Worm (Caenorhabditis elegans) whole organism, midembryonic: Measurements from ENCODE around the gene F19F10.14.

ENCODE experiments used
- T22C8.4 ChIP-seq: fragments of 200-800 bp; sonication (Bioruptor generic); IDR thresholded peaks from 2 replicates; pipeline ENCODE4 v1.3.6; 2022; ENCODE audit warnings: missing genetic modification characterization, missing compliant biosample characterization
- cog-1 ChIP-seq: sonication (generic microtip); optimal IDR thresholded peaks from 2 replicates; lab custom pipeline; 2016; ENCODE audit warnings: missing genetic modification characterization, missing compliant biosample characterization
- flt-1 ChIP-seq: fragments of 200-800 bp; sonication (Bioruptor generic); IDR thresholded peaks from 2 replicates; pipeline ENCODE4 v1.3.6; 2022; ENCODE audit warnings: missing genetic modification characterization, missing compliant biosample characterization
- klf-2 ChIP-seq: fragments of 200-800 bp; sonication (Bioruptor generic); conservative IDR thresholded peaks from 2 replicates; pipeline ENCODE4 v1.3.6; 2022; ENCODE audit warnings: missing genetic modification reagents, missing genetic modification characterization, missing compliant biosample characterization
- med-1 ChIP-seq: sonication (generic microtip); optimal IDR thresholded peaks from 2 replicates; lab custom pipeline; 2017; ENCODE audit warnings: missing genetic modification characterization, mild to moderate bottlenecking, missing compliant biosample characterization, antibody characterized with exemption, missing genetic modification reagents; ENCODE audit not compliant: insufficient read depth
- ref-1 ChIP-seq: fragments of 200-800 bp; sonication (Bioruptor generic); conservative IDR thresholded peaks from 2 replicates; pipeline ENCODE4 v1.3.6; 2022; ENCODE audit warnings: missing genetic modification reagents, missing genetic modification characterization, missing compliant biosample characterization
- tab-1 ChIP-seq: fragments of 200-800 bp; sonication (Bioruptor generic); IDR thresholded peaks from 2 replicates; pipeline ENCODE4 v1.3.6; 2022; ENCODE audit warnings: missing genetic modification characterization, missing compliant biosample characterization
- ztf-23 ChIP-seq: fragments of 200-800 bp; sonication (Bioruptor generic); IDR thresholded peaks from 2 replicates; pipeline ENCODE4 v1.3.6; 2022; ENCODE audit warnings: missing genetic modification reagents, missing genetic modification characterization, missing compliant biosample characterization
- ztf-29 ChIP-seq: fragments of 200-800 bp; sonication (Bioruptor generic); IDR thresholded peaks from 2 replicates; pipeline ENCODE4 v1.3.6; 2022; ENCODE audit warnings: missing genetic modification reagents, missing genetic modification characterization, missing compliant biosample characterization

F19F10.14 gene

DNA sequence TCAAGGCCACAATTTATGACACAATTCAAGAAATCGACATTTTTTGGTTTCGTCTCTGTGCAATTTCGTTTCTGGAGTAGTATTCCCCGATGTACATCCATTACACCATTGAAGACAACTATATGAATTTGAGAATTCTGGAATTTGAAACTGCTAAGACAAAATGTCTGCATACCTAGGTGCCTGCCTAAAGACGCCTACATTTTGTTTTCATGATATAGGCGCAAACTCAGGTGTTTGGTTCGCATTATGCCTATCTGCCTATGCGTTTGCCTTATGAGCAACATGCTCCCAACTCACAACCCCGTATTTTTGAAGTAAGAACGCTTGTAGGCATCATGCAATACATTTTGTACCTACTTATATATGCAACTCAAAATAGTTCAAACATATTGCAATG is at the start of gene F19F10.14:
F19F10.14 (minus strand) TSS at position 101 of the 400 bp plus-strand sequence.
- TF ChIP-seq med-1 (no peak), ref-1 (GFP tag; lab: Robert Waterston, UW) (no peak), flt-1 (GFP tag; lab: Robert Waterston, UW) (no peak), ztf-29 (GFP tag; lab: Robert Waterston, UW) (no peak), klf-2 (GFP tag; lab: Robert Waterston, UW) (no peak), cog-1 (tag; lab: Kevin White, UChicago) (no peak), ztf-23 (no peak), T22C8.4 (no peak), tab-1 (no peak)

DNA sequence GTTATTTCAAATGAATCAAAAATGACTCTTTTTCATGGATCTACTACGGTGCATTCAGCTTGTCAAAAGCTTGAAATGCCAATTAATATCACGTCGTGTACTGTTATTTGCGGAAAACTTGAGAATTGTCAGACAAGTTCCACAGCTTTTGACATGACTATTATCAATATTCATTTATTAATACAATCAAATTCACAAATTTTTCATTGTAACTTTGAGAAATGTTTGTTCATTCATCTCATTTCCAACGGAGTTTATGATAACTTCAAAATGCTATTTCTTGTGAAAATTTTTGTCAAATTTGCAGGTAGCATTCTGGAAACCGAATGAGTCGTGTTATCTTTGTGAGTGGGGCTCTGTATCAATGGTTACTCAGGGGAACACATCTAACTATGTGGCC is 47.3 kb upstream of the F19F10.14 start, which contains the start of gene C50E3.15:
C50E3.15 (plus strand) TSS at position 301 of the 400 bp plus-strand sequence.
- no peak for TF ChIP-seq tab-1
- no peak for TF ChIP-seq flt-1 (GFP tag; lab: Robert Waterston, UW)
- no peak for TF ChIP-seq klf-2 (GFP tag; lab: Robert Waterston, UW)
- TF ChIP-seq cog-1 (tag; lab: Kevin White, UChicago), result no peak
- TF ChIP-seq ref-1 (GFP tag; lab: Robert Waterston, UW), result no peak
- no peak for TF ChIP-seq ztf-23
- no peak for TF ChIP-seq ztf-29 (GFP tag; lab: Robert Waterston, UW)
- TF ChIP-seq T22C8.4, result no peak
- TF ChIP-seq med-1, result no peak

DNA sequence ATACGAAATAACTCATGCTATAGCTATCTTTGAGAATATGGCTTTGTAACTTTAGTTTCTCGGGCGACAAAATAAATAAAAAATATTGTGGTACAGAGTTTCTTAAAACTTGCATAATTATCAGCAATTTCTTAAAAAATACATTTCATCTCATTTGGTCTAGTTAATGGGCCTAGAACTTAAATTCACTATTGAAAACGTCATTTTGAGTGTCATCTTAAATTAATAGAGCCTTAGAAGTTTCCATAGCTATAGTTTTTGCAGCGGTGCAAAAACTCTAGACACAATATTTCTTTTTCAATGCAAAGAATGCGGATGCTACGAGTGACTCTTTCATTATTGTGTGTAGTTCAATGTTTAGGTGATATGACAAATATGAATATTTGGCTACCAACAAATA is 41.2 kb upstream of the F19F10.14 start, which contains the start of gene clec-215:
clec-215 (plus strand) TSS at position 301 of the 400 bp plus-strand sequence.
- TF ChIP-seq klf-2 (GFP tag; lab: Robert Waterston, UW) (no peak), tab-1 (no peak), ref-1 (GFP tag; lab: Robert Waterston, UW) (no peak), ztf-29 (GFP tag; lab: Robert Waterston, UW) (no peak), flt-1 (GFP tag; lab: Robert Waterston, UW) (no peak), T22C8.4 (no peak), med-1 (no peak)

DNA sequence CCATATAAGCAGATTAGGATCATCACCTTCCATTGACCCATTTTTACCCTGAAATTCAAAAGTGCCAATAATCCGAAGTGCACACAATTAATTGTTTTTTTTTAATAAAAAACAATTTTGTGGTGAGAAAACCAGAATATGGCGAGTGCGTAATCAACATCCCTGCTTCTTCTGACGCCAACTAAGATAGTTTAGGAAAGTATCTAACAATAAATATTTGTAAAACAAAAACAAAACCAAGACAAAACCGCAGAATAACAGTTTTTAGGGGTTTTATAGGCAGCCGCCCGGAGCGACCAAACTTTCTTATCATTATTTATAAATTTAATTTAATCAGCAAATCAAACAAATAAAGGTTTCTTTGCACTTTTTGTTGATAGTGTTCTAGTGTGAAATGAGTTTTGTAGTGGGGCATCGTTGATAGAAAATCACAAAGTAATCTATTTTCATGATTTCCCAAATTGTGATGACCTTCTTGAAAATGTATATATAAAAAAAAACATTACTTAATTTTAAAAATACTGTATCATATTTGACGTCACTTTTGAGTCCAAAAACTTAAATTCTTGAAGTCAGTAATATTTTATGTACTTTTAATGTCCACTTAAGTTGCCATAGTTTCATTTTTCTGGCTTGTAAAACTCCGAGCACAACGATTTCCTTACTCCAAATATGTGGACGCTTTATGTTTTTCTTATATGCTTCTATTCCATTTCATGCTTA is 39.0 kb upstream of the F19F10.14 start, which contains the start of the genes folt-3 and clec-214:
folt-3 (minus strand) TSS at position 51 of the 723 bp plus-strand sequence.
clec-214 (plus strand) TSS at position 673 of the 723 bp plus-strand sequence.
- TF ChIP-seq flt-1 (GFP tag; lab: Robert Waterston, UW) (no peak), ztf-29 (GFP tag; lab: Robert Waterston, UW) (no peak), klf-2 (GFP tag; lab: Robert Waterston, UW) (no peak)

DNA sequence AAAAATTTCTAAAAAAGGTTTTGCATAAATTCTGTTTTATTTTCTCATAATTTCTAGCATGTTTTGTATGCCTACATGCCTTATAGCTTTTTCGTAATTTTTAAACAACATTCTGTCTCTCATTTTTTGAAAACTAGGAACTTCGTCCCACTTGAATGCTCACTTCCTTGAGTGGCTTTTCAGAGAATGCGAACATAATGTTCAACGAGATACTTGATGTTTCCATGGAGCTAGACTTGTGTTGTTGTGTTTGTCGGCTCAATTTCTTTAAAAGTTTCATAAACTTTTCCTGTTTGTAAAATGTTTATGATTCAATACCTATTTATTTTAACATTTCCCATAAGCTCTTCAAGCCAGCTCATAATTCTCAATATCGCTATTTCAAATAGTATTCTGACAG is 34.0 kb upstream of the F19F10.14 start, which contains the start of gene clec-213:
clec-213 (plus strand) TSS at position 301 of the 400 bp plus-strand sequence.
- TF ChIP-seq ztf-29 (GFP tag; lab: Robert Waterston, UW) (no peak), flt-1 (GFP tag; lab: Robert Waterston, UW) (no peak), med-1 (no peak), klf-2 (GFP tag; lab: Robert Waterston, UW) (no peak), T22C8.4 (no peak), ztf-23 (no peak), ref-1 (GFP tag; lab: Robert Waterston, UW) (no peak), cog-1 (tag; lab: Kevin White, UChicago) (no peak), tab-1 (no peak)

DNA sequence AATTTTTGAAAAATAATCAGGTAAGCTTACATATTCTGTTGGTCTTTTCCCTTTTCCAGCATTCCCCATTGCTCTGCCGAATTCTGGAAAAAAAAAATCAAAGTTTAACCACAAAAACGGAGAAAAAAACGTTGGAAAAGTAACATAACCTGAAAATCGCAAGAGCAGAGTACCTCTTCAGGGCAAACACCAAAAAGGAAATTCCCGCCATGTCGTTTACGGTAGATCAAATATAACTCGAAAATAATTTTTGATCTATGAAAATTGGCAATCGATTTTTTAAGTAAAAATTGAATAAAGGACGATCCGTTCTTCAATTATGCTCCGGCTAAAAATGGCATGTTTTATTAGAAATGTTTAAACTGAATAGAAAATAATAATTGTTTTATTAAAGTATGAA is 32.5 kb upstream of the F19F10.14 start, which contains the start of gene C50E3.11:
C50E3.11 (minus strand) TSS at position 83 of the 400 bp plus-strand sequence.
- TF ChIP-seq med-1, result no peak
- no peak for TF ChIP-seq cog-1 (tag; lab: Kevin White, UChicago)
- no peak for TF ChIP-seq ztf-23
- no peak for TF ChIP-seq klf-2 (GFP tag; lab: Robert Waterston, UW)
- no peak for TF ChIP-seq ref-1 (GFP tag; lab: Robert Waterston, UW)
- no peak for TF ChIP-seq tab-1
- TF ChIP-seq flt-1 (GFP tag; lab: Robert Waterston, UW), result no peak
- no peak for TF ChIP-seq T22C8.4
- no peak for TF ChIP-seq ztf-29 (GFP tag; lab: Robert Waterston, UW)

DNA sequence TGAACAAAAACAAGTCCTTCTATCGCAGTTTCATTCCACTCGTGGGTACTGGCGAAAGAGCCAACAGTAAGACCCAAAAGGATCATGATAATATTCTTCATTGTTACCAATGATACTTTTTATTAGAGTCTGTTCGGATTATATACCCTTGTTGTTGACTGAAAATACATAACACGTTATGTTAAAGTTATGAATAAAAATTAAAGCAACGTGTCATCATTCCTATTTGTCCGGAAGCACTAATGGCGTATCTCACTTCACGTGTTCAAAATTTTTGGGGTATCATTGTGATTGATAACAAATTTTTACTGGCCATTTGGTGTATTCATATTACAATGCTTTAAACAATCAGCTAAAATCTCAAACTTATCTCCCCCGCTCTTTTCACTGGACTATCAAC is 30.6 kb upstream of the F19F10.14 start, which contains the start of gene scl-26:
scl-26 (minus strand) TSS at position 101 of the 400 bp plus-strand sequence.
- TF ChIP-seq tab-1 (no peak), cog-1 (tag; lab: Kevin White, UChicago) (no peak)

DNA sequence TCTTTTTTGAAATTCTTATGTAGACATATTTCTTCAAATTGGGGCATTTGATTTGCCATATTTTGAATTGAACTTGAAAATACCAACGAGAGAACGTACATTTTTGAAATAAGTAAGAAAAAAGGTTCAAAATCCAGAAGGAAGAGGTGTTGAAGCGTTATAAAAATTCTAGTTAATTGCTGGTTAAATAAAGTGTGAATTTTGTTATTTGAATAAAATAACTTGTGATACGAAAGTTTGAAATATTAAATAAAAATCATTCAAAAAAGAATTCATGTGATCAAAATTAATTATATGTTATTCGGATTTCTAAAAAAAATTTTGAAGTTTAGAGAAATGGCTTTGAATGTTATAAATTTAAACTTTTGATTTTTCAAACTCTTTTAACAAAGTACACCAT is 29.3 kb upstream of the F19F10.14 start, which contains the start of gene C50E3.9:
C50E3.9 (minus strand) TSS at position 101 of the 400 bp plus-strand sequence.
- TF ChIP-seq ztf-29 (GFP tag; lab: Robert Waterston, UW), result no peak
- TF ChIP-seq T22C8.4, result no peak
- TF ChIP-seq ref-1 (GFP tag; lab: Robert Waterston, UW), result no peak
- TF ChIP-seq klf-2 (GFP tag; lab: Robert Waterston, UW), result no peak
- TF ChIP-seq ztf-23, result no peak
- TF ChIP-seq med-1, result no peak
- TF ChIP-seq flt-1 (GFP tag; lab: Robert Waterston, UW), result no peak
- TF ChIP-seq cog-1 (tag; lab: Kevin White, UChicago), result no peak
- no peak for TF ChIP-seq tab-1

DNA sequence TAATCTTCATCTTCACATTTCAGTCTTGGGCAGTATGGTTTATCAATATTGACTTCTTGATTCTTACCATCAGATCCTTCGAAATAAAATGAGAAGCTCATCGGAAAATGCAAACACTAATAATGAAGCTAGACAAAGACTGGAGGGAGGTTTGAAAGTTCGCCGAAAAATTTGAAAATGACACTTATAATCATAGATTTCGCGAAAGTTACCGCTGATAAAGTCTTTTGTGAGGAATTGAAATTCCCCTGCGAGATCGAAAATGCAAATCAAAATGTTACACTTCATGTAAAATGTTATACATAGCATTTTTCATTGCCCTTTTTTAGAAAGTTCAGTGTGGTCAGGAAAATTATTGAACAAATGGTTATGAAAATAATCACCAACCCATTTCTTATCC is 27.4 kb upstream of the F19F10.14 start, which contains the start of gene C50E3.7:
C50E3.7 (minus strand) TSS at position 101 of the 400 bp plus-strand sequence.
- TF ChIP-seq flt-1 (GFP tag; lab: Robert Waterston, UW) (no peak), tab-1 (no peak), ztf-29 (GFP tag; lab: Robert Waterston, UW) (no peak), ztf-23 (no peak), ref-1 (GFP tag; lab: Robert Waterston, UW) (no peak), klf-2 (GFP tag; lab: Robert Waterston, UW) (no peak), cog-1 (tag; lab: Kevin White, UChicago) (no peak)

DNA sequence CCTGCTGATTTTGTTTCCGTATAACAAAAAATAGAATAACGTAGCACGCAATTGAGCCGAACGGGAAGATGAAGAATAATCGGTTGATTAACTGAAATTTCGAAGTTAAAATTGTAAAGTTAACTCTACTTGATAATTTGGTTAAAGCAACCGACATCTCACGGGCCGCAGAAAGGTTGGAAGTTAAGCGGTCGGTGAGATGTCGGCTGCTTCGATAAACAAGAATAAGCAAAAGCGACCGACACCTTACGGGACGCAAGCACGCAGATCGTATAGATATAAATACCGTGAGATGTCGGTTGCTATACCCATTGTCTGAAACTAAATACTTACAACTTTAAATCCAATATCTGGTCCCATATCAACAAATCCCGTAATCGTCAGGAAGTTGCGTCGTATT is 24.3 kb upstream of the F19F10.14 start:
- TF ChIP-seq ref-1 (GFP tag; lab: Robert Waterston, UW) (no peak), cog-1 (tag; lab: Kevin White, UChicago) (no peak), flt-1 (GFP tag; lab: Robert Waterston, UW) (no peak), T22C8.4 (no peak)
